Worm (Caenorhabditis elegans): ENCODE data around the gene nhr-210.

DNA sequence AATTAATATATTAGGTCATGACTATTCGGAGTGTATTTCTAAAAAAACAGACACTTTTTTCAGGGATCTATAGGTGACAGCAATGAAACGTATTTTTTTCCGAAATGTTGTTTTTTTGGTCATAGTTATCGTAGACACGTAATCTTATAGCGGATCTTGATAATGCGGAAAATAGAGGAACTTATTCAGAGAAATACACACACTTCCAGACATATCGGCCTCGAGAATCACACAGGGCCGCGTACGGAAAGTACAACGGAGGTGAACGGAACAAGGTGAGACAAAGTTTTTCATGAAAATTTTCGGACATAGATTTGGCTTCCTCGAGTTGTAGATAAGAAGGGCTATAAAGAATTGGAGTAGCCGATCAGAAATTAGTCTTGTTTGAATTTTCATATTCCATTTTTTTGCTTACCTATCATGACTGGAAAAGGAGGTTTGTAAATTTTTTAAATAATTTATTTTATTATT, 19.7 kb upstream of the nhr-210 start, which contains the start of gene nhr-155:
- no peak for TF ChIP-seq T22C8.4 (GFP tag; IDR thresholded peaks at IDR 0.05)
- TF ChIP-seq ztf-29 (GFP tag; IDR thresholded peaks at IDR 0.05), result no peak
- TF ChIP-seq med-1 (GFP tag; optimal IDR thresholded peaks at IDR 0.05; ENCODE audit: insufficient read depth), result no peak
- no peak for TF ChIP-seq klf-2 (GFP tag; conservative IDR thresholded peaks at IDR 0.05)
- TF ChIP-seq flt-1 (GFP tag; IDR thresholded peaks at IDR 0.05), result no peak
- TF ChIP-seq cog-1 (tag; optimal IDR thresholded peaks at IDR 0.05), result no peak
